Fruit fly (Drosophila melanogaster): ENCODE data around the gene CG43074.

The CG43074 gene

DNA sequence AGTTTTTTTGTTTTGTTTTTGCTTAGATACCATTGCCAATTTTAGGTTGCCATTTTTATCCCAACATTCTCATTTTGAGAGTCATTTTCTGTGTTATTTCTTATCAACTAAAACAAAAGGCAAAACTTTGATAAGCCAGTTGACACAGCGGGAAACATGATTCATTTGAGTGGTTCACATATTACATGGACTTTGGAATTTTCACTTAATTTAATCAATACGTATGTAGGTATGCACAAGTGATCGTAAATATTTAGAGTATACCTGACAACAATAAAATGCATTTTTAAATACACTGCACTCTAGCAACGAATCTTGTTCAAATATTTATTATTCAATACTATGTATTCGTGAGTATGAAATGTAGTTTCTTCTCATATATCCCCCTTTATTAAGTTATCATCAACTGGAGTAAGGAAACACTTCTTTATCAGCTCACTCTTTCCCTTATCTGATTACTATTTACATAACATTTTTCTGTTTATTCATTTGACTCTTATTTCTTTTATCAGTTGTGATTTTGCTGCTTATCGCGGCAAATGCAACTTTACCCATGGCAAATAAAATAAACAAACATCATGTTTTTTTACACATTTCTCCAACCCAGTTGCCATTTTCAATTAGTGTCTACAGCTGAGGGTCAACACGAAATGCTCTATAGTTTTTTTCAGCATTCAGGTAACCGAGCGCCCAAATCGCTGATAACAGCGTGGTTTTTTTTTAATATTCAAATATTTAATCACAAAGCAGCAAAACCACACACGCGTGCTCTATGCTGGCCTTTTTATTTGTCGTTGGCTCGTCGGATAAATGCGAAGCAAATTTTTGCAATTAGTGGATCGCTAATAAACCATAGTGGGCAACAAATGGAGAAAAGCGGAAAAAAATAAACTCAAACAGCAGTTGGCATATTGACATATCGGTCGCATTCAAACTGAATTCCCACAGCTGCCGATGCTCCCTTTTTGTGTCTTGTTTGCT lies 34.3 kb upstream of the CG43074 start:
- peak; percentile 43; the same call in 1 of the 3 replicates for TF ChIP-seq CG6163 (GFP tag; IDR thresholded peaks at IDR 0.05)
- peak; percentile 5 for TF ChIP-seq fd59A (GFP tag; optimal IDR thresholded peaks at IDR 0.05)
- TF ChIP-seq ss (GFP tag; optimal IDR thresholded peaks at IDR 0.05) = peak; percentile 11 to 45
- TF ChIP-seq Hr4 (GFP tag; optimal IDR thresholded peaks at IDR 0.05) = no peak
- peak; percentile 80 for TF ChIP-seq Eip78C (GFP tag)
- TF ChIP-seq CG6854 (GFP tag; optimal IDR thresholded peaks at IDR 0.05) = peak; percentile 17
- peak; percentile 62 for TF ChIP-seq svp (GFP tag)
- TF ChIP-seq CG32006 (GFP tag; optimal IDR thresholded peaks at IDR 0.05) = no peak
- peak; percentile 16 for TF ChIP-seq CG7368 (GFP tag; optimal IDR thresholded peaks at IDR 0.05)
- TF ChIP-seq Met (GFP tag; optimal IDR thresholded peaks at IDR 0.05) = peak; percentile 31
- peak; percentile 74 for TF ChIP-seq vri (GFP tag; optimal IDR thresholded peaks at IDR 0.05)
- TF ChIP-seq CG3032 (tag; optimal IDR thresholded peaks at IDR 0.05) = no peak
- no peak for TF ChIP-seq CG3919 (GFP tag; optimal IDR thresholded peaks at IDR 0.05)
- TF ChIP-seq CG8632 (GFP tag; optimal IDR thresholded peaks at IDR 0.05) = peak; percentile 40
- TF ChIP-seq topi (GFP tag; optimal IDR thresholded peaks at IDR 0.05) = peak; percentile 8
- TF ChIP-seq net (GFP tag; optimal IDR thresholded peaks at IDR 0.05) = peak; percentile 30
- TF ChIP-seq Blimp-1 (GFP tag; optimal IDR thresholded peaks at IDR 0.05) = no peak
- peak; percentile 13 for TF ChIP-seq OdsH (GFP tag; optimal IDR thresholded peaks at IDR 0.05)
- peak; percentile 9 for TF ChIP-seq CG6792 (GFP tag; optimal IDR thresholded peaks at IDR 0.05)
- peak; percentile 1 for TF ChIP-seq spab (GFP tag; optimal IDR thresholded peaks at IDR 0.05)
- peak; percentile 8 for TF ChIP-seq esn (GFP tag; optimal IDR thresholded peaks at IDR 0.05)
- TF ChIP-seq CG11902 (GFP tag; optimal IDR thresholded peaks at IDR 0.05) = no peak
- peak; percentile 11 for TF ChIP-seq Eip75B (GFP tag; optimal IDR thresholded peaks at IDR 0.05)
- peak; percentile 1 for TF ChIP-seq Sox102F (GFP tag; optimal IDR thresholded peaks at IDR 0.05)
- TF ChIP-seq CG16779 (tag; optimal IDR thresholded peaks at IDR 0.05) = peak; percentile 34
- TF ChIP-seq salr (GFP tag; optimal IDR thresholded peaks at IDR 0.05) = no peak
- peak; percentile 11 for TF ChIP-seq CG1621 (tag; optimal IDR thresholded peaks at IDR 0.05)
- peak; percentile 93 for TF ChIP-seq fkh (GFP tag; optimal IDR thresholded peaks at IDR 0.05)
- TF ChIP-seq pdm3 (GFP tag; optimal IDR thresholded peaks at IDR 0.05) = no peak
- no peak for TF ChIP-seq Eip93F (GFP tag; optimal IDR thresholded peaks at IDR 0.05)
- peak; percentile 36 for TF ChIP-seq CG6808 (GFP tag; optimal IDR thresholded peaks at IDR 0.05)
- no peak for TF ChIP-seq achi (GFP tag; optimal IDR thresholded peaks at IDR 0.05)
- no peak for TF ChIP-seq Hr39 (GFP tag; optimal IDR thresholded peaks at IDR 0.05)
- TF ChIP-seq eg (GFP tag; IDR thresholded peaks at IDR 0.05) = 0 out of 3 replicates have a peak, but pooled peaks have one; percentile 43
- no peak for TF ChIP-seq CG6276 (GFP tag; optimal IDR thresholded peaks at IDR 0.05)
- peak; percentile 42 for TF ChIP-seq CG34406 (GFP tag; optimal IDR thresholded peaks at IDR 0.05)
- TF ChIP-seq CG9139 (GFP tag; optimal IDR thresholded peaks at IDR 0.05) = peak; percentile 35
- no peak for TF ChIP-seq Ets21C (GFP tag; optimal IDR thresholded peaks at IDR 0.05)
- TF ChIP-seq Lpt (GFP tag; optimal IDR thresholded peaks at IDR 0.05) = no peak
- no peak for TF ChIP-seq CG11762 (GFP tag; optimal IDR thresholded peaks at IDR 0.05; ENCODE audit: insufficient read depth)
- TF ChIP-seq CG31627 (GFP tag; optimal IDR thresholded peaks at IDR 0.05) = no peak
